Worm (Caenorhabditis elegans) whole organism, midembryonic: ENCODE data around the gene tsen-54.
A peak's percentile ranks its signal among the peaks of the same experiment; 100 is the strongest.

Experiments used
- T22C8.4 ChIP-seq: fragments of 200-800 bp; sonication (Bioruptor generic); IDR thresholded peaks from 2 replicates; pipeline ENCODE4 v1.3.6; 2022; ENCODE audit warnings: missing genetic modification characterization, missing compliant biosample characterization
- cog-1 ChIP-seq: sonication (generic microtip); optimal IDR thresholded peaks from 2 replicates; lab custom pipeline; 2016; ENCODE audit warnings: missing genetic modification characterization, missing compliant biosample characterization
- flt-1 ChIP-seq: fragments of 200-800 bp; sonication (Bioruptor generic); IDR thresholded peaks from 2 replicates; pipeline ENCODE4 v1.3.6; 2022; ENCODE audit warnings: missing genetic modification characterization, missing compliant biosample characterization
- klf-2 ChIP-seq: fragments of 200-800 bp; sonication (Bioruptor generic); conservative IDR thresholded peaks from 2 replicates; pipeline ENCODE4 v1.3.6; 2022; ENCODE audit warnings: missing genetic modification reagents, missing genetic modification characterization, missing compliant biosample characterization
- med-1 ChIP-seq: sonication (generic microtip); optimal IDR thresholded peaks from 2 replicates; lab custom pipeline; 2017; ENCODE audit warnings: missing genetic modification characterization, mild to moderate bottlenecking, missing compliant biosample characterization, antibody characterized with exemption, missing genetic modification reagents; ENCODE audit not compliant: insufficient read depth
- ref-1 ChIP-seq: fragments of 200-800 bp; sonication (Bioruptor generic); conservative IDR thresholded peaks from 2 replicates; pipeline ENCODE4 v1.3.6; 2022; ENCODE audit warnings: missing genetic modification reagents, missing genetic modification characterization, missing compliant biosample characterization
- tab-1 ChIP-seq: fragments of 200-800 bp; sonication (Bioruptor generic); IDR thresholded peaks from 2 replicates; pipeline ENCODE4 v1.3.6; 2022; ENCODE audit warnings: missing genetic modification characterization, missing compliant biosample characterization
- ztf-23 ChIP-seq: fragments of 200-800 bp; sonication (Bioruptor generic); IDR thresholded peaks from 2 replicates; pipeline ENCODE4 v1.3.6; 2022; ENCODE audit warnings: missing genetic modification reagents, missing genetic modification characterization, missing compliant biosample characterization
- ztf-29 ChIP-seq: fragments of 200-800 bp; sonication (Bioruptor generic); IDR thresholded peaks from 2 replicates; pipeline ENCODE4 v1.3.6; 2022; ENCODE audit warnings: missing genetic modification reagents, missing genetic modification characterization, missing compliant biosample characterization

tsen-54 gene

ce11 chrIV:1947891-1948290 is at the start of gene tsen-54:
TSS of gene tsen-54 (plus strand) at chrIV:1948191.
- TF ChIP-seq T22C8.4 (no peak), ref-1 (GFP tag; lab: Robert Waterston, UW) (no peak), ztf-29 (GFP tag; lab: Robert Waterston, UW) (no peak)

DNA sequence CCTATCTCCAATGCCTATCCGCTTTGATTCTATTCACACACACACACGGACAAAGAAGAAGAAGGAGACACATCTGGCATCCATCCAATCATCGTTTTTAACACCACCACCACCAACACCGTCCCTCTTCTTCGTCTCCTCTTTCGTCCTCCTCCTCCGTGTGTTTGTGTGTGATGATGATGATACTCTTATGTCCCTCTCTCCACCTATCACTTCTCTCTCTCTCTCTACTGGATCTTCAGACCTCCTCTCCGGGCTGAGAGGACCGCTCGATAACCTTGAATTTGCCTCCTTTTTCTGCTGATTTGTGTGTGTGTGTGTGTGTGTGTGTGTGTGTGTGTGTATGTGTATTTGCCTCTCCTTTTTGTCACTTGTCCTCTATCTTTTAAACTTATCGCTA is 47.0 kb upstream of the tsen-54 start:
- no peak for TF ChIP-seq ztf-23 (GFP tag; lab: Robert Waterston, UW)
- TF ChIP-seq ref-1 (GFP tag; lab: Robert Waterston, UW) = no peak
- no peak for TF ChIP-seq tab-1 (GFP tag; lab: Robert Waterston, UW)
- TF ChIP-seq ztf-29 (GFP tag; lab: Robert Waterston, UW) = no peak
- TF ChIP-seq cog-1 (tag; lab: Kevin White, UChicago) = no peak
- TF ChIP-seq klf-2 = no peak

DNA sequence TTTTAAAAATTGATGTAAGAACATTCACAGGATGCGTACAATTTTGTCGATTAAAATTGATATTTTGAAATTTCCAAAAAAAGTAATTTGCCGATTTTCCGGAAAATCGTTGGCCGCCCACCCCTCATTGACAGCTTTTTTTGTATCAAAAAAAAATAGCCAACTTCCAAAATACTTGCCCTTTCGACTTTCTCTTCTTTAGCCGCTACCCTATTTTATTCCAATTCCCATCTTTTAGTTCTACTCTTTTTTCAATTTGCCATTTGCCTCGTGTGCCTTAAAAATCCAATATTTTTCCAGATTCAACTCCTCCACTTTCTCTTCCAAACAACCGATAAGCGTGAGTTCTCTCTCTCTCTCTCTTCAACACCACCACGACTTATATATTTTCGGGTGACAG is 46.0 kb upstream of the tsen-54 start, which contains the start of gene egl-18:
Gene egl-18, plus strand, starts transcription at position 301 of the 400 bp plus-strand sequence.
- TF ChIP-seq cog-1 (tag; lab: Kevin White, UChicago) (no peak), klf-2 (no peak), T22C8.4 (no peak), ref-1 (GFP tag; lab: Robert Waterston, UW) (no peak)

DNA sequence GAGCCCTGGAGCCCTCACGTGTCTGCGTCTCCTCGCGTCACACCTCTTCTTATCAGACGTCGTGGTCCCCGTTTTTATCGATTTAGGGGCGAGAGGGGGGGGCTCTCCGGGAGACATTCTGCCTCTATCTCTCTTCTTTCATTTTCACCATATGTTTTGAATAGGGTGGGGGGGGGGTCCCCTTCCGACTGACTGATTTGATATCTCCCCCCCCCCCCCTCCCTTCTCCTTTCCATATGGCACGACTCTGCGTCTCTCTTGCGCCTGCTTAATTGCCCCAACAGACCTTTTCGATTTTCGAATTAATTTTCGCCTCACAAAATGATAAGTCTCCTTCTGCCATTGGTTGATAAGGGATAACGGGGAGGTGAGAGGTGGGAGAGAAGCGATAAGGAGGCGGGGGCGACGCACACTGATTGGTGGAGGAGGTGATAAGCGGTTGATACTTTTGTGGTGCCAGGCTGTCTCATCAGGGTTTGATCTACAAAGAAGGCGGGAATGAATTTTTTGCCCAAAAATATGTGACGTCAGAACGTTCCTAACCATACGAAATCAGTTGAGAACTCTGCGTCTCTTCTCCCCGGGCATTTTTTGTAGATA is 43.8 kb upstream of the tsen-54 start:
- TF ChIP-seq cog-1 (tag; lab: Kevin White, UChicago) (no peak), T22C8.4 (peak; percentile 23; the same call in 1 of the 2 replicates)

DNA sequence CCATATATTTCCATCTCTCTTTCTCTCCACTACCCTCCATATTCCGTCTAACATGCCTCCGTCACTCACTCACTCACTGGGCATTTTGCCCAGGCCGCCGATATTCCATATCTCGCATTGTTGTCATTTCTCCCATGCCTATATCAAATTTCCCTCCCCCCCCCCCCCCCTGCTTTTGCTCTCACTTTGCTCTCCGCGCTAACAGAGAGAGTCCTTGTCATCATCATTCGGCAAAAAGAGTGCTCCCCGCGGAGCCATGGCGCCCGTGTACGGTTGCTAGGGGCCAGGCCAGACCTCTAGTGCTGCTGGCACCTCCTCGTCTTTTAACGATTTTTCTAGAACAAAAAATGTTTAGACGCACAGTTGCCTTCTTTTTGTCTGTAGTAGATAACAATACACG is 42.7 kb upstream of the tsen-54 start:
- TF ChIP-seq ref-1 (GFP tag; lab: Robert Waterston, UW) = no peak
- 0 out of 2 replicates have a peak, but pooled peaks have one; percentile 11 for TF ChIP-seq flt-1 (GFP tag; lab: Robert Waterston, UW)
- TF ChIP-seq klf-2 = no peak
- no peak for TF ChIP-seq med-1 (GFP tag; lab: Kevin White, UChicago)

- no peak for TF ChIP-seq med-1 (GFP tag; lab: Kevin White, UChicago)
- no peak for TF ChIP-seq ref-1 (GFP tag; lab: Robert Waterston, UW)
- TF ChIP-seq klf-2 = no peak
Measured at ce11 chrIV:1906697-1907096, 41.3 kb upstream of the tsen-54 start.

- TF ChIP-seq med-1 (GFP tag; lab: Kevin White, UChicago) = peak; percentile 8
- TF ChIP-seq ztf-23 (GFP tag; lab: Robert Waterston, UW) = no peak
Measured at ce11 chrIV:1908467-1908866, 39.5 kb upstream of the tsen-54 start.

DNA sequence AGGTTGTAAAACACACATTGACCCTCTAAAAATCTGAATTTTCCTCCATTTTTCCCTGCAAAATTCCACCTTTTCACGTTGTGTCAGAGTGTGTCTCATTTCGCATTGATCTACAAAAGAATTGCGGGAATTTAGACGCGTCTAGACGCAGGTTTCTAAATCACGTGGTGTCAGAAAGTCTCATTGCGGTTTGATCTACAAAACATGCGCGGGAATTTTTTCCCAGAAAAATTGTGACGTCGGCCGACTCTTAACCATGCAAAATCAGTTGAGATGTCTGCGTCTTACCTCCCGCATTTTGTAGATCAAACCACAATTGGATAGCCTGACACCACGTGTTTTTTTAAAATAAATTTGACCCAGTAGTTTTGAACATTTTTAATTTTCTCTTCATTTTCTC is 39.1 kb upstream of the tsen-54 start:
- TF ChIP-seq med-1 (GFP tag; lab: Kevin White, UChicago) = no peak
- no peak for TF ChIP-seq T22C8.4
- TF ChIP-seq ref-1 (GFP tag; lab: Robert Waterston, UW) = no peak
- no peak for TF ChIP-seq klf-2
- no peak for TF ChIP-seq flt-1 (GFP tag; lab: Robert Waterston, UW)
- no peak for TF ChIP-seq cog-1 (tag; lab: Kevin White, UChicago)
- TF ChIP-seq ztf-23 (GFP tag; lab: Robert Waterston, UW) = no peak

DNA sequence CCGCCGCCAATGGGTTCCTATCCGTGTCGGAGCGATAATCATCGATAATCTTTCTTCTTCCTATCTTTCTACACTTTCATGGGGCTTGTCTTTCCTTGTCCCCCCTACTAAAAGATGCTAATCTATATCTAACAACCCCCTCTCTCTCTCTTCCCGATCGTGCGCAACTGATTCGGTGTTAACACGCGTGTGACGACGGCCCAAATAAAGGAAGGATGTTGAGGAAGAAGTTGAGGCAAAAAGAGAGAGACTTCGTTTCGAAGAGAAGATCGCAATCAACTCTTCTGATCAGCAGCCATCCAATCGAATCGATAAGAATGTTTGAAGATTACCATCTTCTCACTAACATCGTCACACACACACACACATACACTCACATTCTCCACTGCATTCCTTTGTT is 36.7 kb upstream of the tsen-54 start:
- TF ChIP-seq cog-1 (tag; lab: Kevin White, UChicago) (peak; percentile 19), ztf-29 (GFP tag; lab: Robert Waterston, UW) (0 out of 2 replicates have a peak, but pooled peaks have one; percentile 45), ztf-23 (GFP tag; lab: Robert Waterston, UW) (no peak)

DNA sequence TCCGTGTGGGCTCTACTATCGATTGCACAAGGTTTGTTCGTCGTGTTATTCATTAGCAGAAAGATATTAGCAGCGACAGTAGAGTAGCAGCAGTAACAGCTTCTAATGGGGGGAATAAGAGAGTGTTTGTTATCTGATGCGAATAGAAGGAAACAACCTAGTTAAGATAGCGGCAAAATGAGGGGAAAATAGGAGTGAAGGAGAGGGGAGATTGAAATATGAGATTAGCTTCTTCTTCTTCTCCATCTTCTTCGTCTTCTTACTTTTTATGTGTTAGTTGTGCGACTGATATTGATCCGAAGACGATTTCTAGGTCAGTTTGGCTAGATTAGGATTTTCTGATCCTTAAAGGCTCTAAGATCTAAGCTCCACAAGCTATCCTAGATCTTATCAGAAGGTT is 33.1 kb upstream of the tsen-54 start:
- TF ChIP-seq flt-1 (GFP tag; lab: Robert Waterston, UW) (no peak), klf-2 (no peak), ztf-23 (GFP tag; lab: Robert Waterston, UW) (no peak), cog-1 (tag; lab: Kevin White, UChicago) (no peak), ztf-29 (GFP tag; lab: Robert Waterston, UW) (no peak), tab-1 (GFP tag; lab: Robert Waterston, UW) (no peak), med-1 (GFP tag; lab: Kevin White, UChicago) (no peak), T22C8.4 (no peak), ref-1 (GFP tag; lab: Robert Waterston, UW) (no peak)

DNA sequence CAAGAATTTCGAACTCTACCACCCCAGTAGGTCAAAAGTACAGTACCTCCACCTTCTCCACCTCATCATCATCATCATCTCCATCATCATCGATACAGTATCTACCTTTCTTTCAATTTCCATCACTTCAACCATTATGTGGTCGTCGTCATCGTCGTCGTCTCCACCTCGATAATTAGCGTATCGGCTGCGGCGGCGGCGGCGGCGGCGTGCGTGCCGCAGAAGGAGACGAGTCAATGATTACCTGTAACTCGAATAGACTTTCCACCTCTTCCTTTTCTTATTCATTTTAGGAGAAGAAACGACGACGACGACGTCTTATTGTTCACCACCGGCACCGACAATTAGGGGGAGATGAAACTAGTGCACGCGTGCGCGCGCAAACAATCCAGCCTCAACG is 32.4 kb upstream of the tsen-54 start:
- TF ChIP-seq tab-1 (GFP tag; lab: Robert Waterston, UW) = no peak

DNA sequence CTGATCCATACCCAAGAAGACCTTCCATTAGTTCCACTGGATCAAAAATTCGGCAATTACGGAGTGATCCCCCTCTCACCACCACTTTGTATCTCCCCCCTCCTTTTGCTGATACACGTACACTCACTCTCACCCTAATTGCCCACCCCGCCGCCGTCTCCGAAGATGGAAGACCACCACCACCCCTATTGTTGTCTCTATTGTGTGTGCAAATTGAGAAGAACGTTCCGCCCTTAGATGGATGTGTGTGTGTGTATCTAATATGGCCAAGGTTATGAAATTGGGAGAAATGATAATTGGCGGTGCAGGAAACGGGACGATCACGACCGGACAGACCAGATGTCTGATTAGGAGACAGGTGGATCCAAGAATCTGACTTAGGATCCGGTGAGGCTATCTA is 31.7 kb upstream of the tsen-54 start:
- TF ChIP-seq T22C8.4 = no peak
- TF ChIP-seq ztf-23 (GFP tag; lab: Robert Waterston, UW) = no peak
- peak; percentile 43; the same call in 1 of the 2 replicates for TF ChIP-seq flt-1 (GFP tag; lab: Robert Waterston, UW)
- TF ChIP-seq med-1 (GFP tag; lab: Kevin White, UChicago) = no peak
